Worm (Caenorhabditis elegans) whole organism, midembryonic: ENCODE data around the gene sra-12.

Source experiments
- med-1 ChIP-seq: sonication (generic microtip); optimal IDR thresholded peaks from 2 replicates; lab custom pipeline; 2017; ENCODE audit warnings: missing genetic modification characterization, mild to moderate bottlenecking, missing compliant biosample characterization, antibody characterized with exemption, missing genetic modification reagents; ENCODE audit not compliant: insufficient read depth
- tab-1 ChIP-seq: fragments of 200-800 bp; sonication (Bioruptor generic); IDR thresholded peaks from 2 replicates; pipeline ENCODE4 v1.3.6; 2022; ENCODE audit warnings: missing genetic modification characterization, missing compliant biosample characterization
- ztf-23 ChIP-seq: fragments of 200-800 bp; sonication (Bioruptor generic); IDR thresholded peaks from 2 replicates; pipeline ENCODE4 v1.3.6; 2022; ENCODE audit warnings: missing genetic modification reagents, missing genetic modification characterization, missing compliant biosample characterization

- no peak for TF ChIP-seq med-1 (GFP tag; lab: Kevin White, UChicago)
- peak; percentile 59; the same call in 1 of the 2 replicates for TF ChIP-seq ztf-23 (GFP tag; lab: Robert Waterston, UW)
- TF ChIP-seq tab-1 (GFP tag; lab: Robert Waterston, UW) = no peak
Observed at ce11 chrII:10868670-10869246, 35.5 kb downstream of the sra-12 start, which contains the start of the genes gmps-1 and cap-2.
